Worm (Caenorhabditis elegans) whole organism, late embryonic: ENCODE results near the gene C50C3.19.

ENCODE experiments used
- C38D4.7 ChIP-seq: fragments of 200-800 bp; sonication (Bioruptor generic); optimal IDR thresholded peaks from 2 replicates; lab custom pipeline; 2018; ENCODE audit warnings: mild to moderate bottlenecking, missing genetic modification characterization, moderate library complexity, missing compliant biosample characterization
- F13H6.1 ChIP-seq: sonication (generic microtip); optimal IDR thresholded peaks from 2 replicates; lab custom pipeline; 2016; ENCODE audit warnings: missing genetic modification characterization, missing compliant biosample characterization
- K09A11.1 ChIP-seq: sonication (generic microtip); optimal IDR thresholded peaks from 2 replicates; lab custom pipeline; 2017; ENCODE audit warnings: antibody characterized with exemption, mild to moderate bottlenecking, missing genetic modification characterization, missing compliant biosample characterization; ENCODE audit not compliant: insufficient read depth
- ama-1 ChIP-seq: fragments of 150-350 bp; optimal IDR thresholded peaks from 2 replicates; lab custom pipeline; 2014
- ceh-34 ChIP-seq: sonication (generic microtip); optimal IDR thresholded peaks from 2 replicates; lab custom pipeline; 2016; ENCODE audit warnings: mild to moderate bottlenecking, missing genetic modification characterization, missing compliant biosample characterization
- ceh-48 ChIP-seq: sonication (generic microtip); optimal IDR thresholded peaks from 2 replicates; lab custom pipeline; 2016; ENCODE audit warnings: missing genetic modification characterization, inconsistent platforms, missing compliant biosample characterization
- dve-1 ChIP-seq: sonication (generic microtip); optimal IDR thresholded peaks from 2 replicates; lab custom pipeline; 2017; ENCODE audit warnings: antibody characterized with exemption, mild to moderate bottlenecking, missing genetic modification characterization, missing compliant biosample characterization
- eyg-1 ChIP-seq: sonication (generic microtip); optimal IDR thresholded peaks from 2 replicates; lab custom pipeline; 2016; ENCODE audit warnings: missing genotype, missing genetic modification characterization, missing compliant biosample characterization
- hlh-30 ChIP-seq: sonication (generic microtip); optimal IDR thresholded peaks from 2 replicates; lab custom pipeline; 2017; ENCODE audit warnings: antibody characterized with exemption, missing genetic modification characterization, missing compliant biosample characterization; ENCODE audit not compliant: insufficient read depth
- nfya-1 ChIP-seq: sonication (generic microtip); optimal IDR thresholded peaks from 2 replicates; lab custom pipeline; 2017; ENCODE audit warnings: missing genetic modification characterization, mild to moderate bottlenecking, missing compliant biosample characterization, antibody characterized with exemption, moderate library complexity
- nhr-232 ChIP-seq: sonication (generic microtip); optimal IDR thresholded peaks from 2 replicates; lab custom pipeline; 2016; ENCODE audit warnings: missing genetic modification characterization, missing compliant biosample characterization
- npax-4 ChIP-seq: sonication (generic microtip); optimal IDR thresholded peaks from 2 replicates; lab custom pipeline; 2016; ENCODE audit warnings: missing genetic modification characterization, missing compliant biosample characterization
- sox-2 ChIP-seq: fragments of 200-800 bp; sonication (Bioruptor generic); IDR thresholded peaks from 2 replicates; pipeline ENCODE4 v1.3.6; 2022; ENCODE audit warnings: missing genetic modification reagents, missing genetic modification characterization, missing compliant biosample characterization
- tbx-2 ChIP-seq: sonication (generic microtip); optimal IDR thresholded peaks from 2 replicates; lab custom pipeline; 2016; ENCODE audit warnings: missing genetic modification characterization, missing compliant biosample characterization

- TF ChIP-seq K09A11.1 (tag; lab: Kevin White, UChicago) (no peak), ceh-48 (tag; lab: Kevin White, UChicago) (no peak), nfya-1 (tag; lab: Kevin White, UChicago) (no peak), nhr-232 (no peak), npax-4 (no peak), ama-1 (lab: Kevin White, UChicago) (no peak), dve-1 (no peak), F13H6.1 (tag; lab: Kevin White, UChicago) (no peak), eyg-1 (tag; lab: Kevin White, UChicago) (no peak), C38D4.7 (GFP tag; lab: Kevin White, UChicago) (no peak), hlh-30 (no peak), ceh-34 (no peak), tbx-2 (tag; lab: Kevin White, UChicago) (no peak), sox-2 (GFP tag; lab: Robert Waterston, UW) (no peak)
These were observed 42.0 kb downstream of the C50C3.19 start, which contains the start of gene henn-1 for ce11 chrIII:8232634-8233033.
